Fruit fly (Drosophila melanogaster) whole organism, wandering third instar larva: ENCODE data around the gene Ptp61F.

Experiments used
- Abd-B ChIP-seq: fragments of >200 bp; optimal IDR thresholded peaks from 2 replicates; lab custom pipeline; 2017; ENCODE audit warnings: missing biosample characterization, missing genetic modification characterization
- CG32264 ChIP-seq: fragments of 200-800 bp; sonication (Bioruptor generic); optimal IDR thresholded peaks from 2 replicates; lab custom pipeline; 2016; ENCODE audit warnings: missing biosample characterization, missing genetic modification characterization
- CG9705 ChIP-seq: fragments of 200-800 bp; sonication (Bioruptor generic); optimal IDR thresholded peaks from 2 replicates; lab custom pipeline; 2018; ENCODE audit warnings: missing biosample characterization, mild to moderate bottlenecking, missing genetic modification characterization
- CrebA ChIP-seq: fragments of 200-800 bp; sonication (Bioruptor generic); optimal IDR thresholded peaks from 2 replicates; lab custom pipeline; 2016; ENCODE audit warnings: missing biosample characterization, mild to moderate bottlenecking, missing genetic modification characterization, borderline replicate concordance
- Dfd ChIP-seq: fragments of >200 bp; optimal IDR thresholded peaks from 2 replicates; lab custom pipeline; 2017; ENCODE audit warnings: missing biosample characterization, missing genetic modification characterization
- Dif ChIP-seq: fragments of 200-275, 200-300 bp; sonication (Bioruptor generic); optimal IDR thresholded peaks from 2 replicates; lab custom pipeline; 2018; ENCODE audit warnings: missing biosample characterization, missing genetic modification characterization; ENCODE audit not compliant: partially characterized antibody
- GATAd ChIP-seq: sonication (Bioruptor generic); optimal IDR thresholded peaks from 2 replicates; lab custom pipeline; 2016; ENCODE audit warnings: missing biosample characterization, missing genetic modification characterization
- HLH106 ChIP-seq: fragments of 200-800 bp; optimal IDR thresholded peaks from 3 replicates; lab custom pipeline; 2019; ENCODE audit warnings: missing biosample characterization, mild to moderate bottlenecking, missing genetic modification characterization, moderate library complexity
- Hnf4 ChIP-seq: fragments of 200-800 bp; sonication (Bioruptor generic); optimal IDR thresholded peaks from 2 replicates; lab custom pipeline; 2016; ENCODE audit warnings: missing biosample characterization, mild to moderate bottlenecking, missing genetic modification characterization
- Hr78 ChIP-seq: fragments of >200 bp; optimal IDR thresholded peaks from 2 replicates; lab custom pipeline; 2017; ENCODE audit warnings: missing biosample characterization, missing genetic modification characterization
- Hr83 ChIP-seq: fragments of 200-300 bp; sonication (Bioruptor generic); optimal IDR thresholded peaks from 2 replicates; lab custom pipeline; 2016; ENCODE audit warnings: missing biosample characterization, mild to moderate bottlenecking, missing genetic modification characterization, moderate library complexity; ENCODE audit not compliant: poor library complexity, severe bottlenecking
- Jra ChIP-seq: sonication (Bioruptor generic); optimal IDR thresholded peaks from 2 replicates; lab custom pipeline; 2016; ENCODE audit warnings: missing biosample characterization, missing genetic modification characterization
- Mio ChIP-seq: sonication (Bioruptor generic); optimal IDR thresholded peaks from 2 replicates; lab custom pipeline; 2016; ENCODE audit warnings: missing biosample characterization, missing genetic modification characterization
- Myc ChIP-seq: fragments of >200 bp; optimal IDR thresholded peaks from 2 replicates; lab custom pipeline; 2017
- N ChIP-seq: fragments of >200 bp; optimal IDR thresholded peaks from 2 replicates; lab custom pipeline; 2018; ENCODE audit warnings: missing biosample characterization, missing external identifiers, missing genetic modification characterization
- OdsH ChIP-seq: fragments of 200-800 bp; sonication (Bioruptor generic); optimal IDR thresholded peaks from 2 replicates; lab custom pipeline; 2016; ENCODE audit warnings: missing biosample characterization, mild to moderate bottlenecking, missing genetic modification characterization
- Rel ChIP-seq, 2 experiments: fragments of 200-800 bp; sonication (Bioruptor generic) in 1 of 2; optimal IDR thresholded peaks; 2 replicates in 1 of 2; 3 replicates in 1 of 2; lab custom pipeline; 2016 to 2019; ENCODE audit warnings: mild to moderate bottlenecking in 2 of 2, missing biosample characterization in 2 of 2, missing genetic modification characterization in 2 of 2, moderate library complexity in 1 of 2
- Sp1 ChIP-seq: fragments of 200-800 bp; sonication (Bioruptor generic); optimal IDR thresholded peaks from 3 replicates; lab custom pipeline; 2019; ENCODE audit warnings: missing biosample characterization, mild to moderate bottlenecking, missing genetic modification characterization, moderate library complexity
- Vsx2 ChIP-seq: fragments of 200-300, 225-300 bp; sonication (Bioruptor generic); optimal IDR thresholded peaks from 2 replicates; lab custom pipeline; 2018; ENCODE audit warnings: missing biosample characterization, missing genetic modification characterization; ENCODE audit not compliant: partially characterized antibody
- br ChIP-seq: fragments of 200-800 bp; sonication (Bioruptor generic); optimal IDR thresholded peaks from 2 replicates; lab custom pipeline; 2016; ENCODE audit warnings: missing biosample characterization, missing genetic modification characterization
- brk ChIP-seq: fragments of 200-800 bp; sonication (Bioruptor generic); optimal IDR thresholded peaks from 2 replicates; lab custom pipeline; 2016; ENCODE audit warnings: missing biosample characterization, mild to moderate bottlenecking, missing genetic modification characterization
- dl ChIP-seq, 2 experiments: fragments of 175-275, 200-275 bp in 1 of 2; fragments of 200-275 bp in 1 of 2; sonication (Bioruptor generic); optimal IDR thresholded peaks; lab custom pipeline; 2018; ENCODE audit warnings: mild to moderate bottlenecking in 2 of 2, missing biosample characterization in 2 of 2, missing genetic modification characterization in 2 of 2, moderate library complexity in 2 of 2; ENCODE audit not compliant: partially characterized antibody in 2 of 2, insufficient read depth in 1 of 2
- dmrt93B ChIP-seq: fragments of 200-800 bp; sonication (Bioruptor generic); optimal IDR thresholded peaks from 2 replicates; lab custom pipeline; 2018; ENCODE audit warnings: missing biosample characterization, mild to moderate bottlenecking, missing genetic modification characterization
- dsf ChIP-seq: sonication (Bioruptor generic); optimal IDR thresholded peaks from 2 replicates; lab custom pipeline; 2016; ENCODE audit warnings: missing biosample characterization, missing genetic modification characterization, borderline replicate concordance
- ey ChIP-seq: fragments of 200-800 bp; sonication (Bioruptor generic); optimal IDR thresholded peaks from 2 replicates; lab custom pipeline; 2016; ENCODE audit warnings: missing biosample characterization, missing genetic modification characterization
- foxo ChIP-seq, 2 experiments: fragments of 200-800 bp; sonication (Bioruptor generic); optimal IDR thresholded peaks; 2 replicates in 1 of 2; 3 replicates in 1 of 2; lab custom pipeline; 2016 to 2017; ENCODE audit warnings: missing biosample characterization in 2 of 2, missing genetic modification characterization in 2 of 2
- fru ChIP-seq: fragments of 200-800 bp; sonication (Bioruptor generic); optimal IDR thresholded peaks from 3 replicates; lab custom pipeline; 2016; ENCODE audit warnings: missing biosample characterization, mild to moderate bottlenecking, missing genetic modification characterization
- h ChIP-seq: fragments of 200-800 bp; sonication (Bioruptor generic); optimal IDR thresholded peaks from 3 replicates; lab custom pipeline; 2016; ENCODE audit warnings: missing biosample characterization, mild to moderate bottlenecking, missing genetic modification characterization
- jim ChIP-seq: fragments of 175-275, 200-325 bp; sonication (Bioruptor generic); optimal IDR thresholded peaks from 2 replicates; lab custom pipeline; 2016; ENCODE audit warnings: missing biosample characterization, mild to moderate bottlenecking, missing genetic modification characterization
- lola ChIP-seq: fragments of >200 bp; optimal IDR thresholded peaks from 2 replicates; lab custom pipeline; 2017; ENCODE audit warnings: missing biosample characterization, missing genetic modification characterization
- pan ChIP-seq: fragments of >200 bp; optimal IDR thresholded peaks from 2 replicates; lab custom pipeline; 2017
- psq ChIP-seq: fragments of 200-800 bp; sonication (Bioruptor generic); optimal IDR thresholded peaks from 3 replicates; lab custom pipeline; 2017; ENCODE audit warnings: missing biosample characterization, mild to moderate bottlenecking, missing genetic modification characterization, moderate library complexity
- rgr ChIP-seq: fragments of 200-800 bp; sonication (Bioruptor generic); optimal IDR thresholded peaks from 3 replicates; lab custom pipeline; 2016; ENCODE audit warnings: missing biosample characterization, mild to moderate bottlenecking, missing genetic modification characterization
- sage ChIP-seq: fragments of 200-800 bp; sonication (Bioruptor generic); optimal IDR thresholded peaks from 2 replicates; lab custom pipeline; 2016; ENCODE audit warnings: missing biosample characterization, mild to moderate bottlenecking, missing genetic modification characterization
- sv ChIP-seq: fragments of 200-800 bp; sonication (Bioruptor generic); optimal IDR thresholded peaks from 3 replicates; lab custom pipeline; 2016; ENCODE audit warnings: missing biosample characterization, missing genetic modification characterization
- tai ChIP-seq: sonication (Bioruptor generic); optimal IDR thresholded peaks from 2 replicates; lab custom pipeline; 2016; ENCODE audit warnings: missing biosample characterization, missing genetic modification characterization
- usp ChIP-seq: fragments of >200 bp; optimal IDR thresholded peaks from 2 replicates; lab custom pipeline; 2017; ENCODE audit warnings: missing biosample characterization, missing genetic modification characterization
- woc ChIP-seq: sonication (Bioruptor generic); optimal IDR thresholded peaks from 2 replicates; lab custom pipeline; 2016; ENCODE audit warnings: missing biosample characterization, mild to moderate bottlenecking, missing genetic modification characterization

Gene Ptp61F

dm6 chr3L:1335989-1336961, 138.8 kb downstream of the Ptp61F start (continued):
- TF ChIP-seq dl (GFP tag; optimal IDR thresholded peaks at IDR 0.05; lab: Kevin White, UChicago; ENCODE audit: insufficient read depth in 1 of 2, partially characterized antibody in 2 of 2) (peak in 1 of 2 experiments; percentile 20), Jra (GFP tag; lab: Kevin White, UChicago) (peak; percentile 27), rgr (GFP tag; lab: Kevin White, UChicago) (peak; percentile 75)

- TF ChIP-seq br (peak; percentile 61), Hr83 (GFP tag; lab: Kevin White, UChicago) (no peak), CrebA (GFP tag; lab: Kevin White, UChicago) (no peak), lola (GFP tag; lab: Kevin White, UChicago) (no peak), dsf (GFP tag; lab: Kevin White, UChicago) (no peak), CG32264 (no peak), sv (GFP tag; lab: Kevin White, UChicago) (no peak), Rel (GFP tag; optimal IDR thresholded peaks at IDR 0.05; lab: Kevin White, UChicago) (no peak), Rel (tag; optimal IDR thresholded peaks at IDR 0.05; lab: Kevin White, UChicago) (no peak), Vsx2 (GFP tag; lab: Kevin White, UChicago) (no peak), Mio (GFP tag; lab: Kevin White, UChicago) (no peak), Hnf4 (peak; percentile 73), ey (GFP tag; lab: Kevin White, UChicago) (peak; percentile 70), dmrt93B (no peak), Sp1 (GFP tag; lab: Kevin White, UChicago) (peak; percentile 23), woc (peak; percentile 82), N (GFP tag; lab: Kevin White, UChicago) (no peak), brk (GFP tag; lab: Kevin White, UChicago) (no peak), Myc (lab: Kevin White, UChicago) (no peak), sage (GFP tag; lab: Kevin White, UChicago) (no peak), h (peak; percentile 68), OdsH (GFP tag; lab: Kevin White, UChicago) (peak; percentile 59), tai (GFP tag; lab: Kevin White, UChicago) (no peak), GATAd (no peak), CG9705 (GFP tag; lab: Kevin White, UChicago) (peak; percentile 9), Abd-B (GFP tag; lab: Kevin White, UChicago) (no peak), Hr78 (GFP tag; lab: Kevin White, UChicago) (no peak), jim (no peak), HLH106 (peak; percentile 65), pan (no peak), dl (GFP tag; optimal IDR thresholded peaks at IDR 0.05; lab: Kevin White, UChicago; ENCODE audit: insufficient read depth in 1 of 2, partially characterized antibody in 2 of 2) (peak in 1 of 2 experiments; percentile 22), foxo (GFP tag; optimal IDR thresholded peaks at IDR 0.05; lab: Kevin White, UChicago) (peak; percentile 29 to 76), psq (GFP tag; lab: Kevin White, UChicago) (peak; percentile 46), rgr (GFP tag; lab: Kevin White, UChicago) (peak; percentile 40), Jra (GFP tag; lab: Kevin White, UChicago) (peak; percentile 27), Dif (GFP tag; lab: Kevin White, UChicago) (no peak), usp (GFP tag; lab: Kevin White, UChicago) (no peak), fru (GFP tag; lab: Kevin White, UChicago) (peak; percentile 62), Dfd (GFP tag; lab: Kevin White, UChicago) (no peak)
Measured at dm6 chr3L:1335428-1335764, 139.7 kb downstream of the Ptp61F start.
